Fruit fly (Drosophila melanogaster): ENCODE data around the gene Fhos.

Fhos gene

DNA sequence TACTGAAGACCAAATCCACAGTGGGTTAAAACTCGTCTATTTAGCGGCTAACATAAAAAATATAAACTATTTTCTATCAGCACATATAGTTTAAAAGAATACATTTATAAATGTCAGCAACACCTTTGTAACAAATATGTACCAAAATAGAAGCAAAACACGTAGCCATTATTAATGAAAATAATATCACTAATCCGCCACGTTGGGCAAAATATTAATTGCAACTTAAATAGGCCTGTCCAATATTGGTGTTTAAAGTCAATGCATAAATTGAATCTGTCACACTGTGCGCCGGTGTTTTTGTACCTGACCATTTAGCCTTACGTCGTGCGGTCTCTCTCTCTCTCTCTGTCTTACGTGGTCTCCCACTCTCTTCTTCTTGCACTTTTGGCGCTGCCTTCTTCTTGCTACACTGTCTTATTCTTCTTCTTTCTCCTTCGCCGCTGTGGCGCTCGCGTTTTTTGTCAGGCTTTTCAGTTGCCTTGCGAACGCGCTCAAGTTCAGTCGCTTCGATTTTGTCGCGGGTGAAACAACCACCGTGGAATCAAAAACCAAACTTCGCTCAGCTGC, 12.6 kb downstream of the Fhos start (continued):
- TF ChIP-seq CG17359 (tag; optimal IDR thresholded peaks at IDR 0.05) (peak; percentile 95), CG3065 (GFP tag; optimal IDR thresholded peaks at IDR 0.05) (peak; percentile 96), CG10431 (GFP tag; optimal IDR thresholded peaks at IDR 0.05) (peak; percentile 97), CG7357 (GFP tag; IDR thresholded peaks at IDR 0.05) (peak; percentile 96), CG9817 (tag; optimal IDR thresholded peaks at IDR 0.05) (peak; percentile 99), CG11456 (GFP tag; IDR thresholded peaks at IDR 0.05) (peak; percentile 98), CG30020 (tag; optimal IDR thresholded peaks at IDR 0.05) (peak; percentile 90), CG34376 (GFP tag; optimal IDR thresholded peaks at IDR 0.05) (peak; percentile 66), CG2712 (tag; optimal IDR thresholded peaks at IDR 0.05) (peak; percentile 99), pzg (GFP tag; optimal IDR thresholded peaks at IDR 0.05) (peak; percentile 26), D (optimal IDR thresholded peaks at IDR 0.05) (no peak), D (GFP tag; optimal IDR thresholded peaks at IDR 0.05) (peak; percentile 99), schlank (tag; optimal IDR thresholded peaks at IDR 0.05) (peak; percentile 94), twi (tag; optimal IDR thresholded peaks at IDR 0.05) (peak; percentile 98), dan (GFP tag; IDR thresholded peaks at IDR 0.05) (peak; percentile 89), Xbp1 (GFP tag; optimal IDR thresholded peaks at IDR 0.05) (peak; percentile 98), Elba2 (GFP tag; optimal IDR thresholded peaks at IDR 0.05) (peak; percentile 74), CG3163 (GFP tag; optimal IDR thresholded peaks at IDR 0.05) (peak; percentile 88), slp2 (GFP tag; optimal IDR thresholded peaks at IDR 0.05) (peak; percentile 95), CG14860 (GFP tag; IDR thresholded peaks at IDR 0.05; ENCODE audit: partially characterized antibody) (peak; percentile 73; the same call in 2 of the 3 replicates), sens-2 (GFP tag; IDR thresholded peaks at IDR 0.05) (peak; percentile 90), Tbp (GFP tag; optimal IDR thresholded peaks at IDR 0.05) (no peak), ash1 (GFP tag; optimal IDR thresholded peaks at IDR 0.05) (no peak), CG10462 (GFP tag; optimal IDR thresholded peaks at IDR 0.05) (peak; percentile 98), Chrac-16 (GFP tag; optimal IDR thresholded peaks at IDR 0.05) (peak; percentile 99), z (GFP tag; IDR thresholded peaks at IDR 0.05) (no peak), CrebB (tag; optimal IDR thresholded peaks at IDR 0.05) (peak; percentile 96), CG11560 (tag; IDR thresholded peaks at IDR 0.05) (peak; percentile 92), CG30431 (GFP tag; optimal IDR thresholded peaks at IDR 0.05) (peak; percentile 99), CG10959 (GFP tag; IDR thresholded peaks at IDR 0.05) (peak; percentile 94), cato (GFP tag; optimal IDR thresholded peaks at IDR 0.05; ENCODE audit: borderline replicate concordance) (peak; percentile 98), hkb (optimal IDR thresholded peaks at IDR 0.05) (no peak), hkb (GFP tag; IDR thresholded peaks at IDR 0.05) (peak; percentile 96), unc-4 (GFP tag; IDR thresholded peaks at IDR 0.05; ENCODE audit: partially characterized antibody) (0 out of 2 replicates have a peak, but pooled peaks have one; percentile 30), Ravus (GFP tag; IDR thresholded peaks at IDR 0.05) (peak; percentile 88), HLHmδ (GFP tag; optimal IDR thresholded peaks at IDR 0.05) (no peak), Gsc (GFP tag; IDR thresholded peaks at IDR 0.05) (peak; percentile 96), hbn (GFP tag; IDR thresholded peaks at IDR 0.05; ENCODE audit: partially characterized antibody) (no peak), zen (tag; optimal IDR thresholded peaks at IDR 0.05) (peak; percentile 86), CG18619 (GFP tag; optimal IDR thresholded peaks at IDR 0.05) (peak; percentile 99), pan (optimal IDR thresholded peaks at IDR 0.05) (no peak), pan (GFP tag; optimal IDR thresholded peaks at IDR 0.05 in 1 of 2, IDR thresholded peaks at IDR 0.05 in 1 of 2) (peak in 1 of 2 experiments; percentile 99), mirr (GFP tag; optimal IDR thresholded peaks at IDR 0.05) (peak; percentile 85), CG31441 (GFP tag; IDR thresholded peaks at IDR 0.05) (peak; percentile 98), lola (GFP tag; optimal IDR thresholded peaks at IDR 0.05) (peak in 1 of 3 experiments; percentile 99), Ptx1 (GFP tag; IDR thresholded peaks at IDR 0.05) (peak; percentile 98), Pdp1 (GFP tag; optimal IDR thresholded peaks at IDR 0.05) (peak; percentile 93 to 99), usp (GFP tag; optimal IDR thresholded peaks at IDR 0.05) (no peak), CG4730 (GFP tag; IDR thresholded peaks at IDR 0.05) (peak; percentile 97), Spps (tag; optimal IDR thresholded peaks at IDR 0.05) (peak; percentile 94), Hr3 (GFP tag; optimal IDR thresholded peaks at IDR 0.05) (peak; percentile 98)

All from whole organism, embryonic.